Fruit fly (Drosophila melanogaster): ENCODE data around the gene Rbcn-3A.

The Rbcn-3A gene

dm6 chrX:6263614-6264130 is 8.4 kb upstream of the Rbcn-3A start (continued):
- peak; percentile 85 for TF ChIP-seq nau (GFP tag; optimal IDR thresholded peaks at IDR 0.05)
- TF ChIP-seq CG31441 (GFP tag; IDR thresholded peaks at IDR 0.05), result peak; percentile 81
- TF ChIP-seq Dip3 (GFP tag; optimal IDR thresholded peaks at IDR 0.05), result peak; percentile 65
- no peak for TF ChIP-seq ato (GFP tag; IDR thresholded peaks at IDR 0.05; ENCODE audit: partially characterized antibody)
- peak; percentile 78 for TF ChIP-seq CG11695 (GFP tag; IDR thresholded peaks at IDR 0.05)
- TF ChIP-seq hkb (optimal IDR thresholded peaks at IDR 0.05), result no peak
- TF ChIP-seq hkb (GFP tag; IDR thresholded peaks at IDR 0.05), result peak; percentile 84
- TF ChIP-seq zen2 (GFP tag; IDR thresholded peaks at IDR 0.05; ENCODE audit: partially characterized antibody), result no peak
- TF ChIP-seq CG34422 (GFP tag; IDR thresholded peaks at IDR 0.05), result peak; percentile 45; the same call in 2 of the 3 replicates
- TF ChIP-seq gt (GFP tag; IDR thresholded peaks at IDR 0.05), result no peak
- no peak for TF ChIP-seq CG8765 (GFP tag; IDR thresholded peaks at IDR 0.05)
- no peak for TF ChIP-seq Myb (GFP tag; optimal IDR thresholded peaks at IDR 0.05)
- no peak for TF ChIP-seq luna (GFP tag; optimal IDR thresholded peaks at IDR 0.05)
- TF ChIP-seq D19B (GFP tag; optimal IDR thresholded peaks at IDR 0.05), result peak; percentile 74
- TF ChIP-seq rib (GFP tag; IDR thresholded peaks at IDR 0.05), result peak; percentile 48; the same call in 1 of the 2 replicates
- peak; percentile 35; the same call in 1 of the 3 replicates for TF ChIP-seq CG7357 (GFP tag; IDR thresholded peaks at IDR 0.05)
- peak; percentile 75 for TF ChIP-seq HmgZ (tag; optimal IDR thresholded peaks at IDR 0.05)
- TF ChIP-seq sug (tag; optimal IDR thresholded peaks at IDR 0.05), result peak; percentile 95
- peak; percentile 59; the same call in 1 of the 2 replicates for TF ChIP-seq danr (GFP tag; IDR thresholded peaks at IDR 0.05)
- TF ChIP-seq tgo (GFP tag; IDR thresholded peaks at IDR 0.05), result peak; percentile 58; the same call in 2 of the 3 replicates
- peak; percentile 33 for TF ChIP-seq CG3838 (GFP tag; optimal IDR thresholded peaks at IDR 0.05)
- TF ChIP-seq CG4424 (GFP tag; optimal IDR thresholded peaks at IDR 0.05), result peak; percentile 61
- peak; percentile 55 for TF ChIP-seq Dbx (GFP tag; IDR thresholded peaks at IDR 0.05)
- peak; percentile 4 to 87 for TF ChIP-seq Hr51 (GFP tag; optimal IDR thresholded peaks at IDR 0.05)
- TF ChIP-seq pita (GFP tag; optimal IDR thresholded peaks at IDR 0.05), result no peak
- TF ChIP-seq fd3F (GFP tag; optimal IDR thresholded peaks at IDR 0.05), result peak; percentile 59
- TF ChIP-seq Hmx (GFP tag; optimal IDR thresholded peaks at IDR 0.05), result no peak
- TF ChIP-seq inv (GFP tag; IDR thresholded peaks at IDR 0.05; ENCODE audit: partially characterized antibody), result no peak
- peak; percentile 58; the same call in 1 of the 3 replicates for TF ChIP-seq CG11093 (GFP tag; IDR thresholded peaks at IDR 0.05)
- TF ChIP-seq jigr1 (GFP tag; IDR thresholded peaks at IDR 0.05), result 0 out of 3 replicates have a peak, but pooled peaks have one; percentile 20
- peak; percentile 58 for TF ChIP-seq CG4328 (GFP tag; optimal IDR thresholded peaks at IDR 0.05)
- peak; percentile 82 for TF ChIP-seq seq (GFP tag; IDR thresholded peaks at IDR 0.05)
- peak; percentile 77 for TF ChIP-seq slbo (GFP tag; IDR thresholded peaks at IDR 0.05)
- peak; percentile 81 for TF ChIP-seq CG10209 (GFP tag; optimal IDR thresholded peaks at IDR 0.05)
- TF ChIP-seq hbn (GFP tag; IDR thresholded peaks at IDR 0.05; ENCODE audit: partially characterized antibody), result no peak
- peak; percentile 32 for TF ChIP-seq ewg (GFP tag; optimal IDR thresholded peaks at IDR 0.05)
- peak; percentile 46; the same call in 1 of the 3 replicates for TF ChIP-seq Mrtf (GFP tag; IDR thresholded peaks at IDR 0.05)
- peak; percentile 81 for TF ChIP-seq CG9727 (GFP tag; optimal IDR thresholded peaks at IDR 0.05)
- TF ChIP-seq emc (GFP tag; optimal IDR thresholded peaks at IDR 0.05), result peak; percentile 32
- peak; percentile 60 for TF ChIP-seq CG4820 (GFP tag; optimal IDR thresholded peaks at IDR 0.05)
- TF ChIP-seq Hr3 (GFP tag; optimal IDR thresholded peaks at IDR 0.05), result peak; percentile 48
- TF ChIP-seq onecut (GFP tag; IDR thresholded peaks at IDR 0.05), result peak; percentile 48
- peak; percentile 54 for TF ChIP-seq Hsf (GFP tag; optimal IDR thresholded peaks at IDR 0.05)
- peak; percentile 78 for TF ChIP-seq CG13424 (tag; optimal IDR thresholded peaks at IDR 0.05)
- TF ChIP-seq CG13894 (tag; optimal IDR thresholded peaks at IDR 0.05), result peak; percentile 51
- TF ChIP-seq lmd (GFP tag; IDR thresholded peaks at IDR 0.05), result peak; percentile 77
- TF ChIP-seq run (tag; optimal IDR thresholded peaks at IDR 0.05), result peak; percentile 71
- TF ChIP-seq CG15601 (tag; optimal IDR thresholded peaks at IDR 0.05), result peak; percentile 23
- TF ChIP-seq CG17361 (GFP tag; IDR thresholded peaks at IDR 0.05), result peak; percentile 90
- TF ChIP-seq CG13775 (GFP tag; optimal IDR thresholded peaks at IDR 0.05), result peak; percentile 70
- no peak for TF ChIP-seq CG7745 (tag; optimal IDR thresholded peaks at IDR 0.05)
